Fruit fly (Drosophila melanogaster): ENCODE measurements around the gene CG5641.
"Not testable (repeated sequence)": the region's sequence is repeated elsewhere in the genome, so short reads cannot be mapped to it uniquely, and the experiment has no call there.

dm6 chr3R:12467675-12468074 lies 38.6 kb upstream of the CG5641 start, which contains the start of gene Hsp70Ba:
- not testable (repeated sequence) for TF ChIP-seq achi (GFP tag; optimal IDR thresholded peaks at IDR 0.05); CG15336 (GFP tag; IDR thresholded peaks at IDR 0.05); Sox102F (GFP tag; optimal IDR thresholded peaks at IDR 0.05); CG4318 (GFP tag; optimal IDR thresholded peaks at IDR 0.05); Met (GFP tag; optimal IDR thresholded peaks at IDR 0.05)
